Fruit fly (Drosophila melanogaster) whole organism: ENCODE results near the gene ey.

ENCODE experiments used
- CG8478 ChIP-seq: fragments of >200 bp; optimal IDR thresholded peaks from 2 replicates; lab custom pipeline; 2018; ENCODE audit warnings: inconsistent platforms
- Dll ChIP-seq: fragments of >200 bp; optimal IDR thresholded peaks from 2 replicates; lab custom pipeline; 2017
- EcR ChIP-seq, 2 experiments: fragments of >200 bp; optimal IDR thresholded peaks; 2 replicates each; lab custom pipeline; 2017; ENCODE audit warnings: missing biosample characterization in 2 of 2, missing genetic modification characterization in 2 of 2, missing genetic modification reagents in 2 of 2
- pan ChIP-seq: fragments of >200 bp; optimal IDR thresholded peaks from 2 replicates; lab custom pipeline; 2017
- psq ChIP-seq: fragments of >200 bp; optimal IDR thresholded peaks from 2 replicates; lab custom pipeline; 2017
- usp ChIP-seq: fragments of >200 bp; optimal IDR thresholded peaks from 2 replicates; lab custom pipeline; 2017; ENCODE audit warnings: missing biosample characterization, missing genetic modification characterization, mixed read lengths

The ey gene

DNA sequence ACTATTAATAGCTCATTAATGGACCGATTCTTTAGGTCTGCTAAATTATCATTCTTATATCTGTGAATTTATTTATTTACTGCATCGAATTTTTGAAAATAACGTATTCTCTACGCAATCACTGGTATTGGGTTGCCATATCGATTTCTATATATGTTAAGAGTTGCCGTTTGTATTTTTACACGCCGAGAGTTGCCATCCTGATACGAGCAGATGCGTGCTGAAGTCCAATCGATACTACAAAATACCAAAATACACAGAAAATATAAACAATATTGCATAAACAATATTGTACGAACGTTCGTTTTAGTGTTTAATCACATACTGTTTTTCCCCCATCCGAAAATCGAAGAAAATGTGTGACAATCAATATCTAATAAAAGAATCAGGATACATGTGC lies at the start of gene ey:
TSS of gene ey (plus strand) at position 227 of the 400 bp plus-strand sequence.
- TF ChIP-seq pan (lab: Kevin White, UChicago), result no peak
- no peak for TF ChIP-seq psq (lab: Kevin White, UChicago)
- TF ChIP-seq Dll (lab: Kevin White, UChicago), result no peak
- no peak for TF ChIP-seq EcR (GFP tag; optimal IDR thresholded peaks at IDR 0.05; lab: Kevin White, UChicago)
- no peak for TF ChIP-seq usp (GFP tag; lab: Kevin White, UChicago)
- no peak for TF ChIP-seq CG8478 (lab: Kevin White, UChicago)

DNA sequence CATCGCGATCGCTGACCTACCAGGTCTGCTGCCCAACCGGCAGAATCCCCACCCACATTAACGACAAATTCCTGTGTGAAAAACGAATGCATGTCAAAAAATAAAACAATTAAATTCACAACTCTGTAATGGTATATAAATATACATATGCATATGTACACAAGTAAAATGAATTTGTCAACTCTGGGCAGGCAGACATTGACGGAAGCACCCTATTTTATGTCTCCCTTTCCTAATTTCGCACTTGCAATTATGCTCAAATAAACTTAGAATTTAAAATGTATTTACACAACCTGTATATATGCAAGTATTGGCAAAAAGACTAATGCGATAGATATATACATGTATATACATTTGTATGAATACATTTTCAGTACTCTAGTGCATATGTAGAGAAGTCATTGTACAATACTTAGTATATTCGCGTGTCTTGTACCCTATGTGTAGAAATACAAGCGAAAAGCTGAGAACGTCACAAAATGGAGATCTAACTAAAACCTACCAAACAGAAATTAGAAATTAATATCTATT lies 38.4 kb upstream of the ey start:
- TF ChIP-seq psq (lab: Kevin White, UChicago) (no peak), pan (lab: Kevin White, UChicago) (no peak), EcR (GFP tag; optimal IDR thresholded peaks at IDR 0.05; lab: Kevin White, UChicago) (no peak), Dll (lab: Kevin White, UChicago) (no peak), CG8478 (lab: Kevin White, UChicago) (no peak), usp (GFP tag; lab: Kevin White, UChicago) (no peak)

DNA sequence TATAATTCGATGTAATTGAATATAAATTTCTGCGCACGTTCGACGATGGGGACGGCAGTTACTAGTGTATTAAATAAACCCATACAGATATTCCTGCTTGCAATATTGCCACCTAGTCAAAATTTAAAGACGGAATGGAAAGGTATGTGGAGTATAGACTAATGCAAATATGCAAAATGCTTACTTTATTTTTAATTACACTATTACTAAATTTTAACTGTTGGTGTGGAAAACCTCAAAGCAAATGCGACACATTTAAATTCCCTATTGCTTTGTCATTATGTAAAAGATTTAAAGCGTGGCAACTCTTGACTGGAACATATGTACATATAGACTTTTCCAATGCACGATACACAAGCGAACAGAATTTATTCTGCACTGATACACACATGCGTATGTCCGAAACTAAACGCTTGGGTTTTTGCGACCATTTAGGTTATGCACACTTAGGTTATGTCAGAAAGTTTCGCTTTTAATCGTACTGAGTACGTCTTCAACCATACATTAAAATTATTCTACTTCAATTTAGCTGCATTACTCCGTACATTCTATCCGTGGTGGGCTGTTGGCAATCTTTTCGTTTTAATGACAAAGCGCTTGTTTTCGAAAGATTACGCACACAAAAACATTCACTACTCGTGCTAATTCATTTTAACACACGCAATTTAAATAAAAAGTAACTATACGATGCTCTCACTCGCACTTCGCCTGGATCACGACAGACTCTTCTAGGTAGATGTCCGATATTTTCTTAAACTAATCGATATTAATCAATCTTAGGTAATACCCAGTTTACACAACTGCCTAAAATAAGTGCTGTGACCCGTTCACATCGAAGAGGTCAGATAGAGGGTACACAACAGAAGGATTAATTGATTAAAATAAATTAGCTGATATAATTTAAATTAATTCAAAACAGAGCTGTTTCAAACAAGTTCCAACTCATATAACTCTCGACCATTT lies 37.3 kb upstream of the ey start, which contains the start of gene gw:
TSS of gene gw (minus strand) at position 725 of the 963 bp plus-strand sequence.
- no peak for TF ChIP-seq CG8478 (lab: Kevin White, UChicago)
- no peak for TF ChIP-seq Dll (lab: Kevin White, UChicago)
- no peak for TF ChIP-seq usp (GFP tag; lab: Kevin White, UChicago)
- no peak for TF ChIP-seq psq (lab: Kevin White, UChicago)
- no peak for TF ChIP-seq EcR (GFP tag; optimal IDR thresholded peaks at IDR 0.05; lab: Kevin White, UChicago)
- TF ChIP-seq pan (lab: Kevin White, UChicago), result no peak

DNA sequence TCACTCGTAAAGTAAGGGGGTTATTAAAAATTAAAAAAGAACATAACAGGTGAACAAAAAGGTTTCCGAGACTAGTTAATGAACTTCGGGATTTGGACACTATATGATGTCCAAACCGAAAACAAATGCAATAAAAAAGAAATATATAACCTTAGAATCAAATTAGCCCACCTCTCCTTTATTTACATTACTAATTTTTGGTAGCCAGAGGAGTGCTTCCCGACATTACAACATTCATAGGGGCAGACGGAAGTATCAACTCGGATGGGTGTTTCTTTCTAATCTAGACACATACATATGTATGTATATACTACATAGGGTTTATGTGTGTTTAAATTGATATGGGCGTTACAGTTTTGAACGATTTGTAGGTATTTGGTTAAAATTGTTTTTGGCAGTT lies 35.4 kb upstream of the ey start:
- TF ChIP-seq usp (GFP tag; lab: Kevin White, UChicago) (no peak), psq (lab: Kevin White, UChicago) (no peak), Dll (lab: Kevin White, UChicago) (no peak), EcR (GFP tag; optimal IDR thresholded peaks at IDR 0.05; lab: Kevin White, UChicago) (no peak), CG8478 (lab: Kevin White, UChicago) (no peak), pan (lab: Kevin White, UChicago) (no peak)

DNA sequence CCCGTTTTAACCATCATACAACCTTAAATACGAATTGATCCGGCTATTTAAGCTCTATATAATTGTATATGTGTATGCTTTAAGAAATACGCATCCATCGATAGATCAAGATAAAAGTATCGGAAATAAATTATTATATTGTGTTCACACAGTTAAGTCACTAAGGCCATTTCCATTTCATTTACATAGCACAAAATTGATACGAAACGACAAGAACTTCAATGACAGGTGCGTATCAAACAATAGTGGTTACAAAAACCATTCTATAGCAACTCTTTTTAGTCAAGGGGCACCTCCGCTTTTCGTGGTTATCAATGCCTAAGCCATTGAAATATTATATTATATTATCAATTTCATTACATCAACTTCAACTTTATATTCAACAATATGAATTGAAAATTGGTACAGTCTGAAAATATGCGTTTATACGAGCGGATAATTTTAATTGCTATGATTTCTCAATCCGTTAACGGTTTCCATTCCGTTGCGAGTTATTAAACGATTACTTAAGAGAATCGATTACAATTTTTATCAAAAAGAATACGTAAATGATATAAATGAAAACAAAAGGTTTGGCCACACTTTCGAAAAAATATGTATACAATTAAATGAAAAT lies 34.3 kb upstream of the ey start, which contains the start of the genes CG46466 and Slip1:
TSS of gene CG46466 (minus strand) at position 70 of the 616 bp plus-strand sequence.
TSS of gene Slip1 (plus strand) at position 567 of the 616 bp plus-strand sequence.
- TF ChIP-seq usp (GFP tag; lab: Kevin White, UChicago), result no peak
- no peak for TF ChIP-seq psq (lab: Kevin White, UChicago)
- TF ChIP-seq EcR (GFP tag; optimal IDR thresholded peaks at IDR 0.05; lab: Kevin White, UChicago), result no peak
- TF ChIP-seq pan (lab: Kevin White, UChicago), result no peak
- no peak for TF ChIP-seq Dll (lab: Kevin White, UChicago)
- no peak for TF ChIP-seq CG8478 (lab: Kevin White, UChicago)

DNA sequence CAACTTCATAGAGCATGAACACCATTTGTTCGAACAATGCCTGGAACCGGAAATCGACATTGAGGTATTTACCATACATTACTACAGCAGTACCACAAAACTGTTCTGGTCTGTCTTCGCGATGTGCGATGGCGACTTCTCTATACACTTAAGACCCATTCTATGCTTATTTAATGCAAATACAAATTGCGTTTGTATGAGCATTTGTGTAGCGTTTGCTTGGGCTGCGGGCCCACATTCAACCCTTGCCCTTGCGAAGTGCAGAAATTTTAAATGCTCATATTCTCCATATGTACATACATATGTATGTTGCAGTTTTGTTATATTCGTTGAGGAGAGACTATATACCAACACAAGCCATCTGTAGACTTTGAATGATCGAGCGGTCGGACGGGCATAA lies 33.2 kb upstream of the ey start:
- no peak for TF ChIP-seq EcR (GFP tag; optimal IDR thresholded peaks at IDR 0.05; lab: Kevin White, UChicago)
- TF ChIP-seq pan (lab: Kevin White, UChicago), result no peak
- TF ChIP-seq usp (GFP tag; lab: Kevin White, UChicago), result no peak
- TF ChIP-seq CG8478 (lab: Kevin White, UChicago), result no peak
- no peak for TF ChIP-seq psq (lab: Kevin White, UChicago)
- TF ChIP-seq Dll (lab: Kevin White, UChicago), result no peak

DNA sequence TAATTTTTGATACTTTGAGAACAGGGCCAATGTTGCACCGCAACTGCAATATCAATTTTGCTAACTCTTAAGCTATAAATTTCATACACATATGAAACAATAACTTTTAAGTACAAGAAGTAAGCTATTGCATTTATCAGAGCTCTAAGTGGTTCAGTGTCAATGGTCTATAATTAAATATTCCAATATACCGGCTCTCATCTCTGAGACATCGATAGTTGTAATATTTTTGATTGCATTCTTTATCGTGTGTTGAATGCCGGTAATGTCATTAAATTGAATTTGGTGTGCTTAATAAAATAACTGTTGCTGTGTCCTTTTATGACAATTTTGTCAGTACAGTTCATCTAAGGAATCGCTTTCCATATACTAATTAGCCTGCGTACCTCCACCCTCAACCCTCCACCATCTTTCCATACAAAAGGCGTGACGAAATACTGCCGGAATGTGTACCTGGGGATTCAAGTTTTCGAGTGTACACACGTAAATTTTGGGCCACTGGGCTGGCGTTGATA lies 26.5 kb upstream of the ey start, which contains the start of gene CG11360:
TSS of gene CG11360 (plus strand) at position 238 of the 515 bp plus-strand sequence.
- no peak for TF ChIP-seq Dll (lab: Kevin White, UChicago)
- no peak for TF ChIP-seq CG8478 (lab: Kevin White, UChicago)
- no peak for TF ChIP-seq pan (lab: Kevin White, UChicago)
- no peak for TF ChIP-seq psq (lab: Kevin White, UChicago)
- no peak for TF ChIP-seq EcR (GFP tag; optimal IDR thresholded peaks at IDR 0.05; lab: Kevin White, UChicago)
- no peak for TF ChIP-seq usp (GFP tag; lab: Kevin White, UChicago)

DNA sequence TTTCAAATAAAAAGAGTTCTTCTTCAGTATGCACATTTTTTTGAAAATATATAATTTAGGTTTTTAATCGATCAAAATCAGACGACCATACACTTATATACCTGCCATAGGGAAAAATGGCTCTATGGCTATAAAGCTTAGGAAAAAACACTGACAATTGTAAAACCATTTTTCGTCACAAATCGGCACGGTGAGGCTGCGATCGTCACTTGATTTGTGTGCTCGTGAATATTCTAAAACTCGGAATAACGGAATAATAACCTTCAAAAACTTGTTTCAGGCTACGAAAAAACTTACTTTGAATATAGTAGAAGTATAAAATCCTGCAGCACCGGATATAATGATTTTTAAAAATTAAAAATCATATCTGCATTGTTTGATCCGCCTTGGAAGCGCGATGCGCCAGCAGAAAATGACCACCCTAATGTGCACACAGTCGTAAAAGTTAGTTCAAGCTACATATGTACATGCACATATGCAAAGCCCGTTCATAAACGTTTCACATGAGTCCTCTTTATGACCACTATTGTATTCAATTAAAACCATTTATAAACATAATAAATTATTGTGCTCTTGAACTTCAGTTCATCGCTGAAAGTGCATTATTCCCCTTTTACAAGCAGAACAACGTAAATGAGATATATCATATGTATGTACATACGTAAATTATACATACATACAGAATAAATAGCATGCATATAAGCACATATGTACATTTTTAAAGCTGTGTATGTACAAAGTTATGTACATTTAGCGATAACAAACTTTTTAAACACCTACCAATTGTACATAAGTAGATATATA lies 2.4 kb upstream of the ey start:
- no peak for TF ChIP-seq CG8478 (lab: Kevin White, UChicago)

DNA sequence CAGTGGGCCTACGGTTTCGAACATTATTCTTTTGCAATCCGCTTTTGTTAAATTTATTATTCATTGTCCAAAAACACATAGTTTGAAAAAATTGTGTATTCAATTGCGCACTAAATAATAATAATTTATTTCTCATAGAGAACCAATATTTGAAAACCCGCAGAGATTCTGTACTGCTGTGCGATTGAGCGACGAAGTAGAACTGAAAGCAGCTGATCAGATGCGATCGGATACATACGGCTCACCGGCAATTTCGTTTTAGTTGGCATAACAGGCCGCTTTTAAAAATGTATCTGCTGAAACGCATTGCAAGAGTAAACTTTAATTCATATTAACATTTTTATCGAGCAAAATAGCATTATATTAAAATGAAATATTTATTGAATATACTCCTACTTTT lies 1.6 kb upstream of the ey start, which contains the start of gene myo:
TSS of gene myo (minus strand) at position 211 of the 400 bp plus-strand sequence.
- TF ChIP-seq psq (lab: Kevin White, UChicago) (no peak), EcR (GFP tag; optimal IDR thresholded peaks at IDR 0.05; lab: Kevin White, UChicago) (no peak), CG8478 (lab: Kevin White, UChicago) (no peak), pan (lab: Kevin White, UChicago) (no peak), Dll (lab: Kevin White, UChicago) (no peak), usp (GFP tag; lab: Kevin White, UChicago) (no peak)

DNA sequence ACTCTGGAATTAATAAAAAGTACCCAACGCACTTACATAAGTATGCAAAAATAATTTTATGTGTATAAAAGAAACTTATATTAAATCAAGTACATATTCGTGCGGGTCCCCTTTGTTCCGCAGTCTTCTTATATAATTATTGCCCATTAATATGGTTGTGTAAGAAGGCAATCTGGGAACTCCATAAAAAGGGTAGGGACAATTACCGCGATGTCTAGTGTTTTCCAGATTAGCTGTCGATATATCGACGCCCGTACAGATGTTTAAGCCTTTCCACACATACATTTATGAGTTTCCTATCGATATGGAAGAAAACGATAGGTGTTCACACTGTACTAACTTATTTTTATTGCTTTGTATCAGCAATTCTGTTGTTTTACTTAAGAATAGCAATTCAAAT lies 851 bp upstream of the ey start:
- TF ChIP-seq pan (lab: Kevin White, UChicago) (no peak), EcR (GFP tag; optimal IDR thresholded peaks at IDR 0.05; lab: Kevin White, UChicago) (no peak), usp (GFP tag; lab: Kevin White, UChicago) (no peak), Dll (lab: Kevin White, UChicago) (no peak), CG8478 (lab: Kevin White, UChicago) (no peak), psq (lab: Kevin White, UChicago) (no peak)
